Fruit fly (Drosophila melanogaster) whole organism, pupa: ENCODE measurements around the gene roq.

Experiments
- CG10348 ChIP-seq: fragments of 200-800 bp; sonication (Bioruptor generic); IDR thresholded peaks from 2 replicates; pipeline ENCODE4 v1.3.6; 2022; ENCODE audit warnings: missing biosample characterization, missing genetic modification characterization
- CG14655 ChIP-seq: fragments of 200-800 bp; sonication (Bioruptor generic); optimal IDR thresholded peaks from 3 replicates; lab custom pipeline; 2017; ENCODE audit warnings: mild to moderate bottlenecking, missing biosample characterization, missing genetic modification reagents, missing genetic modification characterization
- CG15710 ChIP-seq: fragments of 200-800 bp; sonication (Bioruptor generic); optimal IDR thresholded peaks from 2 replicates; lab custom pipeline; 2018; ENCODE audit warnings: missing biosample characterization, mild to moderate bottlenecking, missing genetic modification characterization, moderate library complexity
- CG32121 ChIP-seq: fragments of 200-800 bp; sonication (Bioruptor generic); IDR thresholded peaks from 2 replicates; pipeline ENCODE4 v1.3.6; 2022; ENCODE audit warnings: missing biosample characterization, missing genetic modification characterization
- CG34367 ChIP-seq: fragments of 200-800 bp; sonication (Bioruptor generic); optimal IDR thresholded peaks from 2 replicates; lab custom pipeline; 2018; ENCODE audit warnings: missing biosample characterization, mild to moderate bottlenecking, missing genetic modification characterization
- CG4496 ChIP-seq: fragments of 200-800 bp; sonication (Bioruptor generic); IDR thresholded peaks from 3 replicates; pipeline ENCODE4 v1.3.6; 2022; ENCODE audit warnings: missing biosample characterization, missing genetic modification characterization
- CG8159 ChIP-seq: fragments of 200-800 bp; sonication (Bioruptor generic); optimal IDR thresholded peaks from 3 replicates; lab custom pipeline; 2018; ENCODE audit warnings: missing biosample characterization, mild to moderate bottlenecking, missing genetic modification characterization, moderate library complexity
- D1 ChIP-seq: fragments of 200-800 bp; sonication (Bioruptor generic); optimal IDR thresholded peaks from 2 replicates; lab custom pipeline; 2018; ENCODE audit warnings: missing biosample characterization, mild to moderate bottlenecking, missing genetic modification characterization, moderate library complexity
- Pif1A ChIP-seq: fragments of 200-800 bp; sonication (Bioruptor generic); optimal IDR thresholded peaks from 3 replicates; lab custom pipeline; 2016; ENCODE audit warnings: missing biosample characterization, missing genetic modification characterization
- gl ChIP-seq: fragments of 200-800 bp; sonication (Bioruptor generic); optimal IDR thresholded peaks from 2 replicates; lab custom pipeline; 2018; ENCODE audit warnings: missing biosample characterization, mild to moderate bottlenecking, missing genetic modification characterization

DNA sequence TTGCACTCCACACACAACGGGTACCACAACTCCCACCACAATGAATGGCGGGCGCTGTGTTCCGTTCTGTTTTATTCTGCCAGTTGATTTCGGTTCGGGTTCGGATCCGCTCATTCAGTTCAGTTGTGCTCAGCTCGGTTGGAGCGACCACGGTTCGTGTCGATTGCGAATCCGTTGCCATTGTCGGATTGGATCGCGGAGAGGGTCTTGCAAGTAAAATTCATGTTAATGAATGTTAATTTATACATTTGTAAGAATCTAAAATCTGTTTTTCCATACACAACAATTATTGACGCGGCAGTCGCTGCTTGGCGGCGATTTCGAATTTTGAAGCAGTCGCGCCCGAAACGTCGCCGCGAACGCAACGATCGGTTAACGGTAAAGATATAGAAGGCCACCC, 16.1 kb upstream of the roq start, which contains the start of gene Gagr:
- TF ChIP-seq CG8159 (tag; lab: Kevin White, UChicago) (no peak), CG15710 (tag; lab: Kevin White, UChicago) (no peak), CG10348 (no peak), CG14655 (GFP tag; lab: Kevin White, UChicago) (no peak), CG34367 (tag; lab: Kevin White, UChicago) (no peak), gl (no peak), Pif1A (no peak), CG32121 (GFP tag; lab: Robert Waterston, UW) (no peak), D1 (tag; lab: Kevin White, UChicago) (no peak), CG4496 (no peak)
